Fruit fly (Drosophila melanogaster) whole organism, embryonic: ENCODE results near the gene CG11970.

ENCODE experiments used
- Awh ChIP-seq: fragments of 200-800 bp; sonication (Bioruptor generic); IDR thresholded peaks from 2 replicates; pipeline ENCODE4, ENCODE4 v1.3.6; 2022; ENCODE audit warnings: missing biosample characterization, missing genetic modification characterization
- B-H1 ChIP-seq: fragments of 200-800 bp; sonication (Bioruptor generic); IDR thresholded peaks from 3 replicates; pipeline ENCODE4 v1.3.6; 2022; ENCODE audit warnings: missing biosample characterization, missing genetic modification characterization
- Blimp-1 ChIP-seq: fragments of 200-800 bp; sonication (Bioruptor generic); optimal IDR thresholded peaks from 3 replicates; lab custom pipeline; 2018; ENCODE audit warnings: missing biosample characterization, missing genetic modification characterization, mild to moderate bottlenecking, moderate library complexity, missing genetic modification reagents
- CG10431 ChIP-seq: fragments of 200-800 bp; sonication (Bioruptor generic); optimal IDR thresholded peaks from 3 replicates; lab custom pipeline; 2018; ENCODE audit warnings: missing biosample characterization, mild to moderate bottlenecking, missing genetic modification characterization
- CG12104 ChIP-seq: fragments of 200-800 bp; sonication (Bioruptor generic); optimal IDR thresholded peaks from 3 replicates; lab custom pipeline; 2016; ENCODE audit warnings: missing biosample characterization, missing genetic modification characterization
- CG13894 ChIP-seq: fragments of 200-800 bp; sonication (Bioruptor generic); optimal IDR thresholded peaks from 3 replicates; lab custom pipeline; 2018; ENCODE audit warnings: missing biosample characterization, mild to moderate bottlenecking, missing genetic modification characterization, moderate library complexity
- CG14667 ChIP-seq: fragments of 200-800 bp; sonication (Bioruptor generic); IDR thresholded peaks from 2 replicates; pipeline ENCODE4 v1.3.6; 2022; ENCODE audit warnings: missing biosample characterization, missing genetic modification characterization
- CG15269 ChIP-seq: fragments of 200-800 bp; sonication (Bioruptor generic); optimal IDR thresholded peaks from 2 replicates; lab custom pipeline; 2018; ENCODE audit warnings: missing biosample characterization, mild to moderate bottlenecking, missing genetic modification characterization, moderate library complexity
- CG17612 ChIP-seq: fragments of 200-800 bp; sonication (Bioruptor generic); IDR thresholded peaks from 2 replicates; pipeline ENCODE4 v1.3.6; 2022; ENCODE audit warnings: missing biosample characterization, missing genetic modification characterization
- CG18262 ChIP-seq: fragments of 200-800 bp; optimal IDR thresholded peaks from 3 replicates; lab custom pipeline; 2019; ENCODE audit warnings: missing biosample characterization, mild to moderate bottlenecking, missing genetic modification characterization, moderate library complexity
- CG18476 ChIP-seq: fragments of 200-800 bp; sonication (Bioruptor generic); optimal IDR thresholded peaks from 2 replicates; lab custom pipeline; 2016; ENCODE audit warnings: missing biosample characterization, mild to moderate bottlenecking, missing genetic modification characterization
- CG18764 ChIP-seq: fragments of 200-800 bp; sonication (Bioruptor generic); optimal IDR thresholded peaks from 3 replicates; lab custom pipeline; 2016; ENCODE audit warnings: missing biosample characterization, missing genetic modification characterization
- CG32772 ChIP-seq: fragments of 200-800 bp; sonication (Bioruptor generic); IDR thresholded peaks from 2 replicates; pipeline ENCODE4 v1.3.6; 2022; ENCODE audit warnings: missing biosample characterization, missing genetic modification characterization
- CG33213 ChIP-seq: fragments of 200-800 bp; sonication (Bioruptor generic); optimal IDR thresholded peaks from 3 replicates; lab custom pipeline; 2016; ENCODE audit warnings: missing biosample characterization, missing genetic modification characterization
- CG3407 ChIP-seq: fragments of 200-800 bp; sonication (Bioruptor generic); optimal IDR thresholded peaks from 2 replicates; lab custom pipeline; 2018; ENCODE audit warnings: missing biosample characterization, mild to moderate bottlenecking, missing genetic modification characterization
- CG4424 ChIP-seq: fragments of 200-800 bp; sonication (Bioruptor generic); optimal IDR thresholded peaks from 3 replicates; lab custom pipeline; 2016; ENCODE audit warnings: missing biosample characterization, missing genetic modification characterization
- CG5245 ChIP-seq: fragments of 200-800 bp; sonication (Bioruptor generic); optimal IDR thresholded peaks from 3 replicates; lab custom pipeline; 2016; ENCODE audit warnings: missing biosample characterization, missing genetic modification characterization
- CG6175 ChIP-seq: fragments of 200-800 bp; sonication (Bioruptor generic); IDR thresholded peaks from 3 replicates; pipeline ENCODE4 v1.3.6; 2022; ENCODE audit warnings: missing biosample characterization, missing genetic modification characterization
- CG8765 ChIP-seq: fragments of 200-800 bp; sonication (Bioruptor generic); IDR thresholded peaks from 2 replicates; pipeline ENCODE4 v1.3.6; 2022; ENCODE audit warnings: missing biosample characterization, missing genetic modification characterization
- CoRest ChIP-seq: fragments of 200-800 bp; sonication (Bioruptor generic); optimal IDR thresholded peaks from 3 replicates; lab custom pipeline; 2018; ENCODE audit warnings: missing biosample characterization, mild to moderate bottlenecking, missing genetic modification characterization, moderate library complexity
- Deaf1 ChIP-seq: fragments of 200-800 bp; optimal IDR thresholded peaks from 3 replicates; lab custom pipeline; 2019; ENCODE audit warnings: missing biosample characterization, mild to moderate bottlenecking, missing genetic modification characterization, moderate library complexity
- ERR ChIP-seq: fragments of 200-800 bp; sonication (Bioruptor generic); optimal IDR thresholded peaks from 2 replicates; lab custom pipeline; 2016; ENCODE audit warnings: missing biosample characterization, missing genetic modification characterization
- Hand ChIP-seq: fragments of 200-800 bp; sonication (Bioruptor generic); optimal IDR thresholded peaks from 2 replicates; lab custom pipeline; 2017; ENCODE audit warnings: mild to moderate bottlenecking, missing biosample characterization, missing genetic modification reagents, missing genetic modification characterization
- Lim3 ChIP-seq: fragments of 200-800 bp; sonication (Bioruptor generic); IDR thresholded peaks from 2 replicates; pipeline ENCODE4 v1.3.6; 2022; ENCODE audit warnings: missing biosample characterization, missing genetic modification characterization
- Neu2 ChIP-seq: fragments of 200-800 bp; sonication (Bioruptor generic); optimal IDR thresholded peaks from 3 replicates; lab custom pipeline; 2016; ENCODE audit warnings: missing biosample characterization, missing genetic modification characterization, borderline replicate concordance
- Nf-YA ChIP-seq: fragments of 200-800 bp; sonication (Bioruptor generic); IDR thresholded peaks from 2 replicates; pipeline ENCODE4 v1.3.6; 2022; ENCODE audit warnings: missing biosample characterization, missing genetic modification characterization
- Oli ChIP-seq: fragments of 200-800 bp; sonication (Bioruptor generic); optimal IDR thresholded peaks from 2 replicates; lab custom pipeline; 2018; ENCODE audit warnings: missing biosample characterization, mild to moderate bottlenecking, missing genetic modification characterization, moderate library complexity
- Rfx ChIP-seq: fragments of 200-800 bp; sonication (Bioruptor generic); IDR thresholded peaks from 2 replicates; pipeline ENCODE4 v1.3.6; 2022; ENCODE audit warnings: missing biosample characterization, missing genetic modification characterization
- Scr ChIP-seq: fragments of 200-800 bp; sonication (Bioruptor generic); IDR thresholded peaks from 2 replicates; pipeline ENCODE4 v1.3.6; 2022; ENCODE audit warnings: missing biosample characterization, missing genetic modification characterization; ENCODE audit not compliant: partially characterized antibody
- Sox100B ChIP-seq: fragments of 200-800 bp; sonication (Bioruptor generic); optimal IDR thresholded peaks from 3 replicates; lab custom pipeline; 2018; ENCODE audit warnings: missing biosample characterization, mild to moderate bottlenecking, missing genetic modification characterization
- aop ChIP-seq: fragments of 200-800 bp; sonication (Bioruptor generic); IDR thresholded peaks from 2 replicates; pipeline ENCODE4 v1.3.6; 2022; ENCODE audit warnings: missing biosample characterization, missing genetic modification characterization
- br ChIP-seq: fragments of >200 bp; optimal IDR thresholded peaks from 2 replicates; lab custom pipeline; 2017
- bsh ChIP-seq, 2 experiments: fragments of 200-800 bp; sonication (Bioruptor generic); optimal IDR thresholded peaks; 2 replicates each; lab custom pipeline; 2017 to 2018; ENCODE audit warnings: mild to moderate bottlenecking in 2 of 2, missing biosample characterization in 2 of 2, missing genetic modification characterization in 2 of 2, moderate library complexity in 1 of 2
- chif ChIP-seq, 2 experiments: fragments of 200-800 bp; sonication (Bioruptor generic); optimal IDR thresholded peaks; 3 replicates each; lab custom pipeline; 2016; ENCODE audit warnings: missing biosample characterization in 2 of 2, missing genetic modification characterization in 2 of 2
- chm ChIP-seq: fragments of 200-800 bp; sonication (Bioruptor generic); IDR thresholded peaks from 2 replicates; pipeline ENCODE4 v1.3.6; 2022; ENCODE audit warnings: missing biosample characterization, missing genetic modification characterization
- crc ChIP-seq: fragments of 200-800 bp; sonication (Bioruptor generic); optimal IDR thresholded peaks from 2 replicates; lab custom pipeline; 2016; ENCODE audit warnings: missing biosample characterization, missing genetic modification characterization
- crp ChIP-seq, 2 experiments: fragments of 200-800 bp; sonication (Bioruptor generic); optimal IDR thresholded peaks; 2 replicates in 1 of 2; 3 replicates in 1 of 2; lab custom pipeline; 2017; ENCODE audit warnings: missing biosample characterization in 2 of 2, missing genetic modification characterization in 2 of 2, mild to moderate bottlenecking in 1 of 2, moderate library complexity in 1 of 2
- gfzf ChIP-seq: fragments of 200-800 bp; sonication (Bioruptor generic); optimal IDR thresholded peaks from 2 replicates; lab custom pipeline; 2016; ENCODE audit warnings: missing biosample characterization, mild to moderate bottlenecking, missing genetic modification characterization, moderate library complexity
- grau ChIP-seq: fragments of 200-800 bp; optimal IDR thresholded peaks from 3 replicates; lab custom pipeline; 2019; ENCODE audit warnings: missing biosample characterization, mild to moderate bottlenecking, missing genetic modification characterization, moderate library complexity
- grn ChIP-seq: fragments of 200-800 bp; sonication (Bioruptor generic); optimal IDR thresholded peaks from 3 replicates; lab custom pipeline; 2017; ENCODE audit warnings: missing biosample characterization, missing genetic modification characterization
- kni ChIP-seq: fragments of 200-800 bp; sonication (Bioruptor generic); optimal IDR thresholded peaks from 3 replicates; lab custom pipeline; 2017; ENCODE audit warnings: mild to moderate bottlenecking, missing biosample characterization, missing genetic modification reagents, missing genetic modification characterization
- mirr ChIP-seq: fragments of 200-800 bp; sonication (Bioruptor generic); optimal IDR thresholded peaks from 3 replicates; lab custom pipeline; 2018; ENCODE audit warnings: missing biosample characterization, mild to moderate bottlenecking, missing genetic modification characterization
- nau ChIP-seq: fragments of 200-800 bp; sonication (Bioruptor generic); optimal IDR thresholded peaks from 3 replicates; lab custom pipeline; 2017; ENCODE audit warnings: missing biosample characterization, mild to moderate bottlenecking, missing genetic modification characterization, missing genetic modification reagents
- otp ChIP-seq: fragments of 200-800 bp; sonication (Bioruptor generic); IDR thresholded peaks from 3 replicates; pipeline ENCODE4, ENCODE4 v1.3.6; 2022; ENCODE audit warnings: missing biosample characterization, missing genetic modification characterization
- sc ChIP-seq, 3 experiments: fragments of >200 bp in 2 of 3; fragments of 200-800 bp in 1 of 3; sonication (Bioruptor generic) in 1 of 3; optimal IDR thresholded peaks; 2 replicates in 2 of 3; 3 replicates in 1 of 3; lab custom pipeline; 2017; ENCODE audit warnings: mild to moderate bottlenecking in 1 of 3, missing biosample characterization in 1 of 3, missing genetic modification characterization in 1 of 3, missing genetic modification reagents in 1 of 3
- toy ChIP-seq: fragments of 200-800 bp; sonication (Bioruptor generic); IDR thresholded peaks from 2 replicates; pipeline ENCODE4 v1.3.6; 2022; ENCODE audit warnings: missing biosample characterization, missing genetic modification characterization
- twi ChIP-seq: fragments of 200-800 bp; optimal IDR thresholded peaks from 2 replicates; lab custom pipeline; 2019; ENCODE audit warnings: missing biosample characterization, mild to moderate bottlenecking, missing genetic modification characterization, moderate library complexity
- tx ChIP-seq: fragments of 200-800 bp; sonication (Bioruptor generic); optimal IDR thresholded peaks from 2 replicates; lab custom pipeline; 2016; ENCODE audit warnings: missing biosample characterization, missing genetic modification characterization
- unpg ChIP-seq: fragments of 200-800 bp; sonication (Bioruptor generic); optimal IDR thresholded peaks from 3 replicates; lab custom pipeline; 2018; ENCODE audit warnings: missing biosample characterization, mild to moderate bottlenecking, missing genetic modification characterization, moderate library complexity
- zf30C ChIP-seq: fragments of 200-800 bp; sonication (Bioruptor generic); optimal IDR thresholded peaks from 3 replicates; lab custom pipeline; 2018; ENCODE audit warnings: missing biosample characterization, mild to moderate bottlenecking, missing genetic modification characterization

The CG11970 gene

dm6 chr3R:8947757-8948428 lies 36.6 kb upstream of the CG11970 start (continued):
- TF ChIP-seq CG15269: no peak
- peak; percentile 26 for TF ChIP-seq Deaf1 (tag; lab: Kevin White, UChicago)
- TF ChIP-seq CG10431: no peak
- no peak for TF ChIP-seq CG4424 (GFP tag; lab: Kevin White, UChicago)
- no peak for TF ChIP-seq gfzf (GFP tag; lab: Kevin White, UChicago)
- TF ChIP-seq Oli (tag; lab: Kevin White, UChicago): peak; percentile 11
- peak; percentile 15 for TF ChIP-seq grau
- TF ChIP-seq aop (GFP tag; lab: Robert Waterston, UW): no peak
- TF ChIP-seq grn (GFP tag; lab: Kevin White, UChicago): no peak
- no peak for TF ChIP-seq twi
- TF ChIP-seq CG6175 (GFP tag; lab: Robert Waterston, UW): no peak
- TF ChIP-seq Lim3 (GFP tag; lab: Robert Waterston, UW): no peak
- no peak for TF ChIP-seq CG8765 (GFP tag; lab: Robert Waterston, UW)
- TF ChIP-seq CG12104: no peak
- peak; percentile 86 for TF ChIP-seq kni (GFP tag; lab: Kevin White, UChicago)
- TF ChIP-seq bsh (GFP tag; optimal IDR thresholded peaks at IDR 0.05; lab: Kevin White, UChicago): peak in 1 of 2 experiments; percentile 41
- peak; percentile 25 for TF ChIP-seq Sox100B (GFP tag; lab: Kevin White, UChicago)
- TF ChIP-seq CG33213 (GFP tag; lab: Kevin White, UChicago): no peak
- no peak for TF ChIP-seq CG17612
- TF ChIP-seq Awh (GFP tag; lab: Robert Waterston, UW): no peak
- no peak for TF ChIP-seq crc
- TF ChIP-seq br: no peak
- no peak for TF ChIP-seq CG18764 (GFP tag; lab: Kevin White, UChicago)
- TF ChIP-seq CG14667 (GFP tag; lab: Robert Waterston, UW): no peak
- TF ChIP-seq CG3407 (GFP tag; lab: Kevin White, UChicago): no peak
- no peak for TF ChIP-seq CG32772 (GFP tag; lab: Robert Waterston, UW)
- no peak for TF ChIP-seq ERR (GFP tag; lab: Kevin White, UChicago)
- no peak for TF ChIP-seq sc (optimal IDR thresholded peaks at IDR 0.05; lab: Kevin White, UChicago)
- no peak for TF ChIP-seq sc (GFP tag; optimal IDR thresholded peaks at IDR 0.05; lab: Kevin White, UChicago)
- TF ChIP-seq Rfx (GFP tag; lab: Robert Waterston, UW): no peak
- no peak for TF ChIP-seq zf30C (GFP tag; lab: Kevin White, UChicago)
- TF ChIP-seq Scr (GFP tag; lab: Robert Waterston, UW): no peak
- no peak for TF ChIP-seq tx
- TF ChIP-seq B-H1 (GFP tag; lab: Robert Waterston, UW): no peak
- no peak for TF ChIP-seq nau (GFP tag; lab: Kevin White, UChicago)
- no peak for TF ChIP-seq otp (GFP tag; lab: Robert Waterston, UW)
- no peak for TF ChIP-seq CG5245
- no peak for TF ChIP-seq mirr (GFP tag; lab: Kevin White, UChicago)
- TF ChIP-seq unpg (GFP tag; lab: Kevin White, UChicago): peak; percentile 19
- TF ChIP-seq CG18476: no peak
- peak; percentile 93 for TF ChIP-seq Blimp-1 (GFP tag; lab: Kevin White, UChicago)
- TF ChIP-seq toy (GFP tag; lab: Robert Waterston, UW): no peak
- peak; percentile 58 for TF ChIP-seq CG18262 (tag; lab: Kevin White, UChicago)
- TF ChIP-seq Nf-YA (GFP tag; lab: Robert Waterston, UW): no peak
- no peak for TF ChIP-seq CoRest (tag; lab: Kevin White, UChicago)
- TF ChIP-seq chif (GFP tag; optimal IDR thresholded peaks at IDR 0.05; lab: Kevin White, UChicago): no peak
- TF ChIP-seq crp (GFP tag; optimal IDR thresholded peaks at IDR 0.05; lab: Kevin White, UChicago): no peak
- no peak for TF ChIP-seq Neu2 (GFP tag; lab: Kevin White, UChicago)
- TF ChIP-seq chm (GFP tag; lab: Robert Waterston, UW): no peak
- no peak for TF ChIP-seq Hand (GFP tag; lab: Kevin White, UChicago)
- TF ChIP-seq CG13894 (tag; lab: Kevin White, UChicago): no peak
